Fruit fly (Drosophila melanogaster) whole organism, pupa: Measurements from ENCODE around the gene CG2839.
A peak's percentile ranks its signal among the peaks of the same experiment; 100 is the strongest.

ENCODE experiments used
- CG10348 ChIP-seq: fragments of 200-800 bp; sonication (Bioruptor generic); IDR thresholded peaks from 2 replicates; pipeline ENCODE4 v1.3.6; 2022; ENCODE audit warnings: missing biosample characterization, missing genetic modification characterization
- CG12605 ChIP-seq: fragments of 200-800 bp; sonication (Bioruptor generic); IDR thresholded peaks from 2 replicates; pipeline ENCODE4 v1.3.6; 2022; ENCODE audit warnings: missing biosample characterization, missing genetic modification characterization
- CG13204 ChIP-seq: fragments of 200-800 bp; sonication (Bioruptor generic); optimal IDR thresholded peaks from 2 replicates; lab custom pipeline; 2018; ENCODE audit warnings: missing biosample characterization, mild to moderate bottlenecking, missing genetic modification characterization, moderate library complexity
- CG14655 ChIP-seq: fragments of 200-800 bp; sonication (Bioruptor generic); optimal IDR thresholded peaks from 3 replicates; lab custom pipeline; 2017; ENCODE audit warnings: mild to moderate bottlenecking, missing biosample characterization, missing genetic modification reagents, missing genetic modification characterization
- CG15710 ChIP-seq: fragments of 200-800 bp; sonication (Bioruptor generic); optimal IDR thresholded peaks from 2 replicates; lab custom pipeline; 2018; ENCODE audit warnings: missing biosample characterization, mild to moderate bottlenecking, missing genetic modification characterization, moderate library complexity
- CG17806 ChIP-seq: fragments of 200-800 bp; sonication (Bioruptor generic); optimal IDR thresholded peaks from 2 replicates; lab custom pipeline; 2018; ENCODE audit warnings: missing biosample characterization, mild to moderate bottlenecking, missing genetic modification characterization, moderate library complexity
- CG32121 ChIP-seq: fragments of 200-800 bp; sonication (Bioruptor generic); IDR thresholded peaks from 2 replicates; pipeline ENCODE4 v1.3.6; 2022; ENCODE audit warnings: missing biosample characterization, missing genetic modification characterization
- CG34367 ChIP-seq: fragments of 200-800 bp; sonication (Bioruptor generic); optimal IDR thresholded peaks from 2 replicates; lab custom pipeline; 2018; ENCODE audit warnings: missing biosample characterization, mild to moderate bottlenecking, missing genetic modification characterization
- CG4496 ChIP-seq: fragments of 200-800 bp; sonication (Bioruptor generic); IDR thresholded peaks from 3 replicates; pipeline ENCODE4 v1.3.6; 2022; ENCODE audit warnings: missing biosample characterization, missing genetic modification characterization
- CG8159 ChIP-seq: fragments of 200-800 bp; sonication (Bioruptor generic); optimal IDR thresholded peaks from 3 replicates; lab custom pipeline; 2018; ENCODE audit warnings: missing biosample characterization, mild to moderate bottlenecking, missing genetic modification characterization, moderate library complexity
- CG8301 ChIP-seq: fragments of 200-800 bp; sonication (Bioruptor generic); optimal IDR thresholded peaks from 2 replicates; lab custom pipeline; 2018; ENCODE audit warnings: missing biosample characterization, mild to moderate bottlenecking, missing genetic modification characterization
- CG9948 ChIP-seq: fragments of 200-800 bp; sonication (Bioruptor generic); optimal IDR thresholded peaks from 2 replicates; lab custom pipeline; 2018; ENCODE audit warnings: missing biosample characterization, mild to moderate bottlenecking, missing genetic modification characterization, moderate library complexity
- D1 ChIP-seq: fragments of 200-800 bp; sonication (Bioruptor generic); optimal IDR thresholded peaks from 2 replicates; lab custom pipeline; 2018; ENCODE audit warnings: missing biosample characterization, mild to moderate bottlenecking, missing genetic modification characterization, moderate library complexity
- EcR ChIP-seq: fragments of 200-800 bp; sonication (Bioruptor generic); optimal IDR thresholded peaks from 3 replicates; lab custom pipeline; 2019; ENCODE audit warnings: missing biosample characterization, missing genetic modification characterization, mild to moderate bottlenecking, moderate library complexity, missing genetic modification reagents
- Ets98B ChIP-seq: fragments of 200-800 bp; sonication (Bioruptor generic); IDR thresholded peaks from 2 replicates; pipeline ENCODE4 v1.3.6; 2022; ENCODE audit warnings: missing biosample characterization, missing genetic modification characterization
- Pif1A ChIP-seq: fragments of 200-800 bp; sonication (Bioruptor generic); optimal IDR thresholded peaks from 3 replicates; lab custom pipeline; 2016; ENCODE audit warnings: missing biosample characterization, missing genetic modification characterization
- Pif1B ChIP-seq: fragments of 200-800 bp; sonication (Bioruptor generic); optimal IDR thresholded peaks from 3 replicates; lab custom pipeline; 2016; ENCODE audit warnings: missing biosample characterization, missing genetic modification characterization
- Snoo ChIP-seq: fragments of 200-800 bp; sonication (Bioruptor generic); optimal IDR thresholded peaks from 3 replicates; lab custom pipeline; 2017; ENCODE audit warnings: missing biosample characterization, mild to moderate bottlenecking, missing genetic modification characterization, inconsistent platforms
- fd96Ca ChIP-seq: fragments of 200-800 bp; sonication (Bioruptor generic); IDR thresholded peaks from 3 replicates; pipeline ENCODE4 v1.3.6; 2022; ENCODE audit warnings: missing biosample characterization, missing genetic modification characterization
- gl ChIP-seq: fragments of 200-800 bp; sonication (Bioruptor generic); optimal IDR thresholded peaks from 2 replicates; lab custom pipeline; 2018; ENCODE audit warnings: missing biosample characterization, mild to moderate bottlenecking, missing genetic modification characterization
- rn ChIP-seq: fragments of 200-800 bp; sonication (Bioruptor generic); IDR thresholded peaks from 2 replicates; pipeline ENCODE4 v1.3.6; 2022; ENCODE audit warnings: missing biosample characterization, missing genetic modification characterization

Gene CG2839

DNA sequence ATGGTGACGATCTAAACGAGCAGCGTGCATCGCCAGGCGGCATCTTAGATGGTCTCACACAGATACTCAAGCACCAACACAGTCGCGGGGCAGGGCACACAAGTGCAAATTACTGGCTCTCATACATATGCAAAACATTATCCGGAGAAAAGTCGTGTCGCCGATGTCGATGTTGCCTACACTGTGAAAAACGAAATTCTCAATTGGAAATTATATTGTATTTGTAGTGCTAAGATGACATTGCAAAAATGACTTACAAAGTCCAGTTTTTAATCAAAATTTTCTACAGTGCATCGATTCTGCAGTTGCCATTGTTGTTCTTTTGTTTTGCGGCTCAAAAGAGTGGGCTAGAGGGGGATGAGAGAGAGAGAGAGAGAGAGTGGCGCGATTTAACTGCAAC, 5.7 kb upstream of the CG2839 start:
- TF ChIP-seq CG9948 (tag; lab: Kevin White, UChicago) (no peak), CG14655 (GFP tag; lab: Kevin White, UChicago) (peak; percentile 32), CG12605 (GFP tag; lab: Robert Waterston, UW) (no peak), Snoo (no peak), CG32121 (GFP tag; lab: Robert Waterston, UW) (no peak), D1 (no peak), CG8159 (tag; lab: Kevin White, UChicago) (no peak), rn (GFP tag; lab: Robert Waterston, UW) (no peak), fd96Ca (GFP tag; lab: Robert Waterston, UW) (no peak), CG8301 (tag; lab: Kevin White, UChicago) (no peak), CG13204 (GFP tag; lab: Kevin White, UChicago) (no peak), CG15710 (no peak), CG34367 (tag; lab: Kevin White, UChicago) (no peak), Pif1B (no peak), CG4496 (peak; percentile 31; the same call in 1 of the 3 replicates), Ets98B (GFP tag; lab: Robert Waterston, UW) (0 out of 2 replicates have a peak, but pooled peaks have one; percentile 6), gl (tag; lab: Kevin White, UChicago) (no peak), CG10348 (no peak), Pif1A (GFP tag; lab: Kevin White, UChicago) (no peak), EcR (GFP tag; lab: Kevin White, UChicago) (no peak), CG17806 (tag; lab: Kevin White, UChicago) (no peak)

DNA sequence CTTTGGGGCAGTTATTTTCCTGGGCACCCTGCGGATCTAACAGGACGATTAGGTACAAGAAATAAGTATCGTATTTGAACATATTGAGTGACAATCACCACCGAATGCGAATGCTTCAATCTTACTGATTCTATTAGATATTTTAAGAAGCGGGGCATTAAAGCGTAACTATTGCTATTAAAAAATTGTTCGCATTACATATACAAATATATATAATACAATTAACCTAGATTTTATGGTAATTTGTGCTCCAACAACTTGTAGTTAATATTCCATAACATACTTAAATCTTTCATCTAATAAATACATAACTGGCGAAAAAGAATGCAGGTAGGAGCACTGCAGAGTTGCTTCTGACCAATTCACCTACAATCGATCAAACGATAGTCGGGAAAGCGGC, 4.4 kb upstream of the CG2839 start, which contains the start of gene lectin-21Cb:
TSS of gene lectin-21Cb (minus strand) at position 101 of the 400 bp plus-strand sequence.
- TF ChIP-seq D1 (no peak), Snoo (no peak), CG10348 (no peak), CG15710 (no peak), CG8159 (tag; lab: Kevin White, UChicago) (no peak), CG4496 (no peak), CG34367 (tag; lab: Kevin White, UChicago) (no peak), EcR (GFP tag; lab: Kevin White, UChicago) (no peak), CG17806 (tag; lab: Kevin White, UChicago) (no peak), Pif1A (GFP tag; lab: Kevin White, UChicago) (no peak), gl (tag; lab: Kevin White, UChicago) (no peak), CG32121 (GFP tag; lab: Robert Waterston, UW) (no peak), Pif1B (no peak), CG12605 (GFP tag; lab: Robert Waterston, UW) (no peak), CG9948 (tag; lab: Kevin White, UChicago) (no peak), fd96Ca (GFP tag; lab: Robert Waterston, UW) (no peak), CG8301 (tag; lab: Kevin White, UChicago) (no peak), rn (GFP tag; lab: Robert Waterston, UW) (no peak), CG13204 (GFP tag; lab: Kevin White, UChicago) (no peak), CG14655 (GFP tag; lab: Kevin White, UChicago) (no peak)

DNA sequence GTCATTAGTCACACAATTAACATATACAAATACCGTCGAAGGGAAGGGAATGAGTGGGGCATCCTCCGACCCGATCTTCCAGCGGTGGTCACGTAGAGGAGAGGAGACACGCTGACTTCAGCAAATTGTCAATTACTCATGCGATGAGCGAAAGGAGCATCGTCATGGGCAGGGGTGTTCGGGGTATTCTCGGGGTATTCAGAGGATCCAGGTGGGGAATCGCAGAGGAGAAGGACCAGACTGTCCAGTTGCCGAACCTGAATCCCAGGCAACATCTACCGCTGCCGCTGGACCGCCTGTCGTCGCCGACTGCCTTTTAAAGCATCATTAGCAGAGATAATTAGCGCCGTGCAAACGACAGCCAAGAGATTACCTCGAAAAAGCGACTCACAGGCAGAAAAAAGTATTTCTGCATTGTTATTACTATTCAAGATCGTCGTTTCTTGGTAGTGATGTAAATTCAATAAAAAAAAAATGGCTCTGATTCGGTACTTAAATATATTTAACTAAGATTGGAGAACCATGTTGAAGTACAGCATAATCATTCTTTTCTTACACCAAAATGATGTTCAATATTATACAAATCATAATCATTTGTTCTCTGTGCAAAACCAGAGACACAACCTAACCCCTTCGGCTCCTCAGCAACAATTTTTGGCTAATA, 2.1 kb upstream of the CG2839 start:
- TF ChIP-seq CG12605 (GFP tag; lab: Robert Waterston, UW) (0 out of 2 replicates have a peak, but pooled peaks have one; percentile 34), CG34367 (tag; lab: Kevin White, UChicago) (no peak), CG13204 (GFP tag; lab: Kevin White, UChicago) (peak; percentile 50), CG14655 (GFP tag; lab: Kevin White, UChicago) (peak; percentile 17), CG9948 (tag; lab: Kevin White, UChicago) (no peak), EcR (GFP tag; lab: Kevin White, UChicago) (peak; percentile 38)

DNA sequence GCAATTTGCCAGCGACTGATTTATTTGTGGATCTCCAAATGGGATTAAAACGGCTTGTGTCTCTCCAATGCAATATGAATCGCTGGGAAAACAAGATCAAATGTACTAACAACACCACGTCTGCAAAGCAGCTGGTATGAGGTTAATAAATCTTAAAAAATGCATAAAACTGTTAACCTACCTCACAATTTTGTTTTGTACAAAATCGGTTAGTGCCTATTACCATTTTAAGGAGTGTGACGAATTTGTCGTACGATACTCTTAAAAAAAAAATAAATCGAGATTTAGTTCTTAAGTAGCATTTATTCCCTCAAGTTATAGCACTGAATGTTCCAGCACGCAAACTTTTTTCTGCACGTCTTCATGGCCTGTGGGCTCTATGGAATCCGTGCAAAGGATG, 1.1 kb upstream of the CG2839 start, which contains the start of gene lectin-21Ca:
TSS of gene lectin-21Ca (plus strand) at position 301 of the 400 bp plus-strand sequence.
- TF ChIP-seq CG8301 (tag; lab: Kevin White, UChicago) (no peak), D1 (no peak), CG17806 (tag; lab: Kevin White, UChicago) (no peak), CG15710 (no peak), Snoo (no peak), CG32121 (GFP tag; lab: Robert Waterston, UW) (no peak), rn (GFP tag; lab: Robert Waterston, UW) (no peak), Pif1B (no peak), Pif1A (GFP tag; lab: Kevin White, UChicago) (no peak)
- TF ChIP-seq, all 21 proteins: peak for 0

DNA sequence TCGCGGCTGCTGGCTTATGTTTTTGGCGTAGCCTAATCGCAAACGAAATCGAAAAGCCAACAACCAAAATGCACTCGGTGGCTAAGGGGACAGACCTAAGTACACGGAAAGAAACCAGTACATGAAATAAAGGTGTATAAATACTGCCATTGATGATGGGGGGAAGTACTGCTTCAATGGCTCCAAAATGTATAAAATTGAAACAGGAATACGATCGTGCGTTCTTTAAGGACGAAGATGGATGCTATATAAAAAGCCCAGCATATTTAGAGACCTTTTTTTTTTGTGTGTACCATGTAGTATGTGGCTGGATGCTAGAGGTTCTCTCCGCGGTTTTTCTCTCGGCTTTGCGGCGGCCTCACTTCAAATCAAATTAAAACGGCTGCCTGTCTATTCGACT, 4.7 kb downstream of the CG2839 start:
- no peak for TF ChIP-seq CG8301 (tag; lab: Kevin White, UChicago)
- TF ChIP-seq Pif1B, result no peak
- no peak for TF ChIP-seq CG34367 (tag; lab: Kevin White, UChicago)
- peak; percentile 11 for TF ChIP-seq CG14655 (GFP tag; lab: Kevin White, UChicago)
- no peak for TF ChIP-seq CG15710
- TF ChIP-seq CG10348, result peak; percentile 33; the same call in 1 of the 2 replicates
- TF ChIP-seq Ets98B (GFP tag; lab: Robert Waterston, UW), result peak; percentile 29; the same call in 1 of the 2 replicates
- no peak for TF ChIP-seq rn (GFP tag; lab: Robert Waterston, UW)
- TF ChIP-seq CG32121 (GFP tag; lab: Robert Waterston, UW), result peak; percentile 59
- TF ChIP-seq Pif1A (GFP tag; lab: Kevin White, UChicago), result no peak
- 0 out of 3 replicates have a peak, but pooled peaks have one; percentile 38 for TF ChIP-seq CG4496
- no peak for TF ChIP-seq CG8159 (tag; lab: Kevin White, UChicago)
- no peak for TF ChIP-seq EcR (GFP tag; lab: Kevin White, UChicago)
- TF ChIP-seq CG13204 (GFP tag; lab: Kevin White, UChicago), result no peak
- no peak for TF ChIP-seq CG12605 (GFP tag; lab: Robert Waterston, UW)
- TF ChIP-seq CG17806 (tag; lab: Kevin White, UChicago), result no peak
- peak; percentile 73 for TF ChIP-seq fd96Ca (GFP tag; lab: Robert Waterston, UW)
- no peak for TF ChIP-seq Snoo
